Worm (Caenorhabditis elegans) whole organism, midembryonic: ENCODE results near the gene Y62H9A.16.

Experiments used
- T22C8.4 ChIP-seq: fragments of 200-800 bp; sonication (Bioruptor generic); IDR thresholded peaks from 2 replicates; pipeline ENCODE4 v1.3.6; 2022; ENCODE audit warnings: missing genetic modification characterization, missing compliant biosample characterization
- cog-1 ChIP-seq: sonication (generic microtip); optimal IDR thresholded peaks from 2 replicates; lab custom pipeline; 2016; ENCODE audit warnings: missing genetic modification characterization, missing compliant biosample characterization
- flt-1 ChIP-seq: fragments of 200-800 bp; sonication (Bioruptor generic); IDR thresholded peaks from 2 replicates; pipeline ENCODE4 v1.3.6; 2022; ENCODE audit warnings: missing genetic modification characterization, missing compliant biosample characterization
- klf-2 ChIP-seq: fragments of 200-800 bp; sonication (Bioruptor generic); conservative IDR thresholded peaks from 2 replicates; pipeline ENCODE4 v1.3.6; 2022; ENCODE audit warnings: missing genetic modification reagents, missing genetic modification characterization, missing compliant biosample characterization
- med-1 ChIP-seq: sonication (generic microtip); optimal IDR thresholded peaks from 2 replicates; lab custom pipeline; 2017; ENCODE audit warnings: missing genetic modification characterization, mild to moderate bottlenecking, missing compliant biosample characterization, antibody characterized with exemption, missing genetic modification reagents; ENCODE audit not compliant: insufficient read depth
- ref-1 ChIP-seq: fragments of 200-800 bp; sonication (Bioruptor generic); conservative IDR thresholded peaks from 2 replicates; pipeline ENCODE4 v1.3.6; 2022; ENCODE audit warnings: missing genetic modification reagents, missing genetic modification characterization, missing compliant biosample characterization
- tab-1 ChIP-seq: fragments of 200-800 bp; sonication (Bioruptor generic); IDR thresholded peaks from 2 replicates; pipeline ENCODE4 v1.3.6; 2022; ENCODE audit warnings: missing genetic modification characterization, missing compliant biosample characterization
- ztf-23 ChIP-seq: fragments of 200-800 bp; sonication (Bioruptor generic); IDR thresholded peaks from 2 replicates; pipeline ENCODE4 v1.3.6; 2022; ENCODE audit warnings: missing genetic modification reagents, missing genetic modification characterization, missing compliant biosample characterization
- ztf-29 ChIP-seq: fragments of 200-800 bp; sonication (Bioruptor generic); IDR thresholded peaks from 2 replicates; pipeline ENCODE4 v1.3.6; 2022; ENCODE audit warnings: missing genetic modification reagents, missing genetic modification characterization, missing compliant biosample characterization

Gene Y62H9A.16

DNA sequence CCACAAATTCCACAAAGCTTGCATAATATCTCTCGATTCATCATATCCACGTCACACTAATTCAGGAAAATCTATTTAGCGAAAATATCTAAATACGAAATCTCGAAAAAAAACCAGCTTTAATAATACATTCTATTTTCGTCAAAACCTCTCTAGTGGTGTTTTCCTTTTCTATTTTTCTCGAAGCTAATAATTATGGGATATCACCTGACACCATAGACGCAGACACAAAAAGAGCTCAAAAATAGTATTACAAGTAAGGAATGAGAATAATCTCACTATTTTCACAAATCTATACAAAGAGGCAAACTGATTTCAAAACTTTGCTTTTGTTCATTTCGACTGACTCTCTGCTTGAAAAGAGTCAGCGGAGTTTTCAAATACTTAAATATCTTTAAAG is 51.0 kb downstream of the Y62H9A.16 start:
- TF ChIP-seq ref-1 (GFP tag; lab: Robert Waterston, UW): no peak
- no peak for TF ChIP-seq tab-1 (GFP tag; lab: Robert Waterston, UW)
- TF ChIP-seq klf-2 (GFP tag; lab: Robert Waterston, UW): no peak
- no peak for TF ChIP-seq flt-1 (GFP tag; lab: Robert Waterston, UW)
- TF ChIP-seq T22C8.4 (GFP tag; lab: Robert Waterston, UW): no peak
- TF ChIP-seq ztf-29 (GFP tag; lab: Robert Waterston, UW): no peak
- no peak for TF ChIP-seq med-1 (GFP tag; lab: Kevin White, UChicago)
- no peak for TF ChIP-seq cog-1 (tag; lab: Kevin White, UChicago)
- no peak for TF ChIP-seq ztf-23 (GFP tag; lab: Robert Waterston, UW)

DNA sequence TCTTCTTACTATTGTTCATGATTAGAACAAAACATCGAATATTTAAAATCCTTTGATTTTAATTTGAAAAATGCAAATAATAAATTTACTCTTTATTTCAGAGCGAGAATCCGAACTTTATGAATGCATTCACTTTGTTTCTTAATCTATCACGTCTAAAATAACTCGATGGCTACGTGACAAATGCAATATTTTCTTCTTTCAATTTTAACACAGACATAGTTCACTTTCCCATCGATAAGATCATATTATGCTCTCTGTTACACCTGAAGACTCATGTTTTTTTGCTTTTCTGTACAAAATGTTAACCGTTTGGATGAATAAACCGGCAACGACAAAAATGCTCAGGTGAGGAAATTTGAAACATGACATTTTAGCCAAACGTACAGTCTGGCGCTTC is 51.5 kb downstream of the Y62H9A.16 start:
- TF ChIP-seq ref-1 (GFP tag; lab: Robert Waterston, UW) (no peak), ztf-23 (GFP tag; lab: Robert Waterston, UW) (no peak), ztf-29 (GFP tag; lab: Robert Waterston, UW) (no peak), klf-2 (GFP tag; lab: Robert Waterston, UW) (no peak), med-1 (GFP tag; lab: Kevin White, UChicago) (no peak), T22C8.4 (GFP tag; lab: Robert Waterston, UW) (no peak), tab-1 (GFP tag; lab: Robert Waterston, UW) (no peak), cog-1 (tag; lab: Kevin White, UChicago) (no peak), flt-1 (GFP tag; lab: Robert Waterston, UW) (no peak)
